Worm (Caenorhabditis elegans) whole organism, mixed stage, embryonic: ENCODE results near the gene gei-18.

Source experiments
- M03D4.4 ChIP-seq: sonication (generic microtip); optimal IDR thresholded peaks from 2 replicates; lab custom pipeline; 2017; ENCODE audit warnings: mild to moderate bottlenecking, missing genetic modification characterization, missing compliant biosample characterization
- elt-1 ChIP-seq: sonication (generic microtip); optimal IDR thresholded peaks from 2 replicates; lab custom pipeline; 2017; ENCODE audit warnings: missing genetic modification characterization, mild to moderate bottlenecking, missing compliant biosample characterization, antibody characterized with exemption, moderate library complexity, borderline replicate concordance; ENCODE audit not compliant: insufficient read depth
- lin-13 ChIP-seq: fragments of 150-350 bp; optimal IDR thresholded peaks from 2 replicates; lab custom pipeline; 2014; ENCODE audit warnings: missing biosample characterization, missing genetic modification characterization
- mep-1 ChIP-seq: fragments of 150-350 bp; optimal IDR thresholded peaks from 2 replicates; lab custom pipeline; 2017; ENCODE audit warnings: missing biosample characterization, missing genetic modification reagents, missing genetic modification characterization, inconsistent platforms
- nhr-12 ChIP-seq: fragments of 150-350 bp; optimal IDR thresholded peaks from 2 replicates; lab custom pipeline; 2014; ENCODE audit warnings: missing biosample characterization, missing genetic modification characterization
- nhr-237 ChIP-seq: fragments of 150-350 bp; optimal IDR thresholded peaks from 2 replicates; lab custom pipeline; 2014; ENCODE audit warnings: missing biosample characterization, missing genetic modification characterization
- nhr-28 ChIP-seq: fragments of 150-350 bp; optimal IDR thresholded peaks from 2 replicates; lab custom pipeline; 2014; ENCODE audit warnings: missing biosample characterization, missing genetic modification characterization
- nhr-76 ChIP-seq: sonication (generic microtip); optimal IDR thresholded peaks from 2 replicates; lab custom pipeline; 2017; ENCODE audit warnings: missing biosample characterization, missing genetic modification characterization
- snpc-4 ChIP-seq: fragments of 150-350 bp; optimal IDR thresholded peaks from 2 replicates; lab custom pipeline; 2014; ENCODE audit warnings: missing biosample characterization, missing genetic modification characterization
- tbx-8 ChIP-seq: fragments of 200-800 bp; sonication (Bioruptor generic); optimal IDR thresholded peaks from 2 replicates; lab custom pipeline; 2018; ENCODE audit warnings: mild to moderate bottlenecking, missing genetic modification characterization, moderate library complexity, missing compliant biosample characterization
- unc-39 ChIP-seq: fragments of 150-350 bp; optimal IDR thresholded peaks from 2 replicates; lab custom pipeline; 2014; ENCODE audit warnings: missing biosample characterization, missing genetic modification characterization
- unc-62 ChIP-seq: fragments of 150-350 bp; optimal IDR thresholded peaks from 2 replicates; lab custom pipeline; 2014; ENCODE audit warnings: missing biosample characterization, missing genetic modification reagents, missing genetic modification characterization
- zip-8 ChIP-seq: fragments of 150-350 bp; optimal IDR thresholded peaks from 2 replicates; lab custom pipeline; 2014; ENCODE audit warnings: missing biosample characterization, missing genetic modification characterization
- ztf-11 ChIP-seq: fragments of 150-350 bp; optimal IDR thresholded peaks from 2 replicates; lab custom pipeline; 2014; ENCODE audit warnings: missing biosample characterization, missing genetic modification characterization

DNA sequence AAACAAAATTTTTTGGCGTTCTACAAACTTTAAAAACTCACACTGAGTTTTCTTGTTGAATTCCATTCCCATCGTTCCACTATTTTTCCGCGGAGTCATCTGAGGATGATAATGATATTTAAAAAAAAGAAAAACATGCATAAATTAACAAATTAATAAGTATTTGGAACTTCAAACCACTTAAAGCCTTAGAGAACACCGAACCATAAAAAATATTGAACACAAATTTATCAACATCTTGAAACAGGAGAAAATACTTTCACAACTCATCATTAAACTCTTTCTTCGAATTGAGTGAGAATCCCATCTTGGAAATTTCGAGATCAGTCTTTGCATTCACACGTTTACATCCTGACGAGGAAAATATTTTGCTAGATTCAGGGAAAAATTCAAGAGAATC is at the start of gene gei-18:
- TF ChIP-seq mep-1 (tag; lab: Kevin White, UChicago) (no peak), nhr-237 (tag; lab: Kevin White, UChicago) (no peak), M03D4.4 (no peak), snpc-4 (tag; lab: Kevin White, UChicago) (no peak), unc-62 (GFP tag; lab: Kevin White, UChicago) (no peak), nhr-12 (tag; lab: Kevin White, UChicago) (no peak), tbx-8 (GFP tag; lab: Kevin White, UChicago) (no peak), nhr-76 (no peak), ztf-11 (tag; lab: Kevin White, UChicago) (no peak), unc-39 (no peak), lin-13 (tag; lab: Kevin White, UChicago) (no peak), nhr-28 (tag; lab: Kevin White, UChicago) (no peak), zip-8 (tag; lab: Kevin White, UChicago) (no peak), elt-1 (tag; lab: Kevin White, UChicago) (no peak)
